Worm (Caenorhabditis elegans) whole organism, L4 larva: ENCODE data around the gene clec-265.
A peak's percentile ranks its signal among the peaks of the same experiment; 100 is the strongest.

Source experiments
- F44E2.7 ChIP-seq: fragments of 200-800 bp; sonication (Bioruptor generic); IDR thresholded peaks from 2 replicates; pipeline ENCODE4 v2.1.2; 2022; ENCODE audit warnings: missing genetic modification characterization, missing compliant biosample characterization
- F49E8.2 ChIP-seq: sonication (generic microtip); optimal IDR thresholded peaks from 2 replicates; lab custom pipeline; 2016; ENCODE audit warnings: missing compliant biosample characterization, mild to moderate bottlenecking, missing genetic modification characterization, borderline replicate concordance
- Y105C5A.15 ChIP-seq: fragments of 200-800 bp; sonication (Bioruptor generic); IDR thresholded peaks from 2 replicates; pipeline ENCODE4 v1.3.6; 2022; ENCODE audit warnings: missing genetic modification characterization, missing compliant biosample characterization
- ZK546.5 ChIP-seq, 2 experiments: sonication (generic microtip); optimal IDR thresholded peaks; 2 replicates each; lab custom pipeline; 2017; ENCODE audit warnings: missing biosample characterization in 2 of 2, missing genetic modification characterization in 2 of 2
- aha-1 ChIP-seq: fragments of 150-350 bp; peaks from one replicate; lab custom pipeline; 2014; ENCODE audit warnings: missing biosample characterization, missing genetic modification characterization
- attf-4 ChIP-seq: sonication (generic microtip); optimal IDR thresholded peaks from 3 replicates; lab custom pipeline; 2017; ENCODE audit warnings: missing biosample characterization, missing genetic modification characterization
- ceh-20 ChIP-seq: fragments of 200-800 bp; sonication (Bioruptor generic); IDR thresholded peaks from 2 replicates; pipeline ENCODE4 v1.3.6; 2022; ENCODE audit warnings: missing genetic modification reagents, missing genetic modification characterization, missing compliant biosample characterization
- ceh-32 ChIP-seq: sonication (generic microtip); optimal IDR thresholded peaks from 2 replicates; lab custom pipeline; 2016; ENCODE audit warnings: mild to moderate bottlenecking, missing genetic modification characterization, missing compliant biosample characterization; ENCODE audit not compliant: poor library complexity
- ceh-82 ChIP-seq: sonication (generic microtip); optimal IDR thresholded peaks from 2 replicates; lab custom pipeline; 2017; ENCODE audit warnings: missing biosample characterization, missing genetic modification characterization
- ces-1 ChIP-seq: fragments of 150-350 bp; sonication (generic microtip); optimal IDR thresholded peaks from 4 replicates; lab custom pipeline; 2014; ENCODE audit warnings: missing biosample characterization, missing genetic modification reagents, missing genetic modification characterization
- cey-2 ChIP-seq: sonication (generic microtip); optimal IDR thresholded peaks from 3 replicates; lab custom pipeline; 2017; ENCODE audit warnings: missing genetic modification characterization, mild to moderate bottlenecking, missing compliant biosample characterization, antibody characterized with exemption, borderline replicate concordance; ENCODE audit not compliant: insufficient read depth
- ctbp-1 ChIP-seq: fragments of 200-800 bp; sonication (Bioruptor generic); IDR thresholded peaks from 2 replicates; pipeline ENCODE4 v1.3.6; 2022; ENCODE audit warnings: missing genetic modification reagents, missing genetic modification characterization, missing compliant biosample characterization
- daf-19 ChIP-seq: fragments of 200-800 bp; sonication (Bioruptor generic); conservative IDR thresholded peaks from 2 replicates; pipeline ENCODE4 v1.3.6; 2022; ENCODE audit warnings: missing genetic modification characterization, missing compliant biosample characterization
- daf-8 ChIP-seq: fragments of 200-800 bp; sonication (Bioruptor generic); IDR thresholded peaks from 2 replicates; pipeline ENCODE4 v1.3.6; 2022; ENCODE audit warnings: missing genetic modification characterization, missing compliant biosample characterization
- dmd-6 ChIP-seq: fragments of 200-800 bp; sonication (Bioruptor generic); IDR thresholded peaks from 2 replicates; pipeline ENCODE4 v1.3.6; 2022; ENCODE audit warnings: missing genetic modification reagents, missing genetic modification characterization, missing compliant biosample characterization
- dpl-1 ChIP-seq: fragments of 150-350 bp; optimal IDR thresholded peaks from 2 replicates; lab custom pipeline; 2014; ENCODE audit warnings: missing biosample characterization, missing genetic modification reagents, missing genetic modification characterization
- duxl-1 ChIP-seq: sonication (generic microtip); optimal IDR thresholded peaks from 2 replicates; lab custom pipeline; 2016; ENCODE audit warnings: mild to moderate bottlenecking, missing genetic modification characterization, moderate library complexity, missing compliant biosample characterization; ENCODE audit not compliant: poor library complexity
- dve-1 ChIP-seq: sonication (generic microtip); optimal IDR thresholded peaks from 2 replicates; lab custom pipeline; 2017; ENCODE audit warnings: antibody characterized with exemption, mild to moderate bottlenecking, missing genetic modification characterization, missing compliant biosample characterization; ENCODE audit not compliant: insufficient read depth
- egl-27 ChIP-seq: sonication (generic microtip); optimal IDR thresholded peaks from 3 replicates; lab custom pipeline; 2017; ENCODE audit warnings: missing biosample characterization, missing genetic modification reagents, missing genetic modification characterization
- egl-43 ChIP-seq: fragments of 200-800 bp; sonication (Bioruptor generic); IDR thresholded peaks from 2 replicates; pipeline ENCODE4 v1.3.6; 2022; ENCODE audit warnings: missing genetic modification reagents, missing genetic modification characterization, missing compliant biosample characterization
- fkh-10 ChIP-seq: fragments of 150-350 bp; optimal IDR thresholded peaks from 2 replicates; lab custom pipeline; 2014; ENCODE audit warnings: missing biosample characterization, missing genetic modification reagents, missing genetic modification characterization
- hif-1 ChIP-seq, 2 experiments: sonication (generic microtip); optimal IDR thresholded peaks; 2 replicates each; lab custom pipeline; 2016 to 2017; ENCODE audit warnings: missing compliant biosample characterization in 2 of 2, missing genetic modification characterization in 2 of 2, missing genetic modification reagents in 2 of 2, missing genotype in 2 of 2, mild to moderate bottlenecking in 1 of 2
- hlh-11 ChIP-seq: fragments of 200-800 bp; sonication (Bioruptor generic); optimal IDR thresholded peaks from 2 replicates; lab custom pipeline; 2018; ENCODE audit warnings: mild to moderate bottlenecking, missing genetic modification characterization, missing compliant biosample characterization
- hlh-30 ChIP-seq: sonication (generic microtip); optimal IDR thresholded peaks from 2 replicates; lab custom pipeline; 2017; ENCODE audit warnings: antibody characterized with exemption, mild to moderate bottlenecking, missing genetic modification characterization, missing compliant biosample characterization; ENCODE audit not compliant: insufficient read depth
- jun-1 ChIP-seq: fragments of 150-350 bp; optimal IDR thresholded peaks from 2 replicates; lab custom pipeline; 2014; ENCODE audit warnings: missing biosample characterization, missing genetic modification reagents, missing genetic modification characterization
- lin-1 ChIP-seq: fragments of 200-800 bp; sonication (Bioruptor generic); IDR thresholded peaks from 2 replicates; pipeline ENCODE4 v1.3.6; 2022; ENCODE audit warnings: missing genetic modification reagents, missing genetic modification characterization, missing compliant biosample characterization
- lin-38 ChIP-seq: fragments of 200-800 bp; sonication (Bioruptor generic); IDR thresholded peaks from 2 replicates; pipeline ENCODE4 v1.3.6; 2022; ENCODE audit warnings: missing genetic modification reagents, missing genetic modification characterization, missing compliant biosample characterization
- lsy-2 ChIP-seq, 2 experiments: fragments of 150-350 bp in 1 of 2; sonication (generic microtip) in 1 of 2; optimal IDR thresholded peaks; 2 replicates each; lab custom pipeline; 2014 to 2017; ENCODE audit warnings: missing biosample characterization in 2 of 2, missing genetic modification characterization in 2 of 2
- madf-5 ChIP-seq, 2 experiments: fragments of 200-800 bp; sonication (Bioruptor generic); IDR thresholded peaks; 2 replicates each; pipeline ENCODE4 v1.3.6; 2022; ENCODE audit warnings: missing compliant biosample characterization in 2 of 2, missing genetic modification characterization in 2 of 2
- mep-1 ChIP-seq: fragments of 150-350 bp; sonication (generic microtip); optimal IDR thresholded peaks from 3 replicates; lab custom pipeline; 2014; ENCODE audit warnings: missing biosample characterization, missing genetic modification characterization
- mxl-2 ChIP-seq: fragments of 200-800 bp; sonication (Bioruptor generic); conservative IDR thresholded peaks from 2 replicates; pipeline ENCODE4 v1.3.6; 2022; ENCODE audit warnings: missing genetic modification reagents, missing genetic modification characterization, missing compliant biosample characterization
- nhr-11 ChIP-seq: fragments of 150-350 bp; optimal IDR thresholded peaks from 2 replicates; lab custom pipeline; 2014; ENCODE audit warnings: missing biosample characterization, missing genetic modification characterization
- nhr-237 ChIP-seq: sonication (generic microtip); optimal IDR thresholded peaks from 2 replicates; lab custom pipeline; 2017; ENCODE audit warnings: missing biosample characterization, missing genetic modification characterization
- nhr-28 ChIP-seq: fragments of 150-350 bp; optimal IDR thresholded peaks from 2 replicates; lab custom pipeline; 2014; ENCODE audit warnings: missing biosample characterization, missing genetic modification characterization
- nhr-41 ChIP-seq: fragments of 200-800 bp; sonication (Bioruptor generic); IDR thresholded peaks from 2 replicates; pipeline ENCODE4 v1.3.6; 2022; ENCODE audit warnings: missing genetic modification reagents, missing genetic modification characterization, missing compliant biosample characterization
- nhr-42 ChIP-seq: fragments of 200-800 bp; sonication (Bioruptor generic); IDR thresholded peaks from 2 replicates; pipeline ENCODE4 v1.3.6; 2022; ENCODE audit warnings: missing genetic modification characterization, missing compliant biosample characterization
- nhr-48 ChIP-seq: sonication (generic microtip); optimal IDR thresholded peaks from 2 replicates; lab custom pipeline; 2016; ENCODE audit warnings: mild to moderate bottlenecking, missing genetic modification characterization, missing compliant biosample characterization
- php-3 ChIP-seq: fragments of 200-800 bp; sonication (Bioruptor generic); IDR thresholded peaks from 2 replicates; pipeline ENCODE4 v1.3.6; 2022; ENCODE audit warnings: missing genetic modification reagents, missing genetic modification characterization, missing compliant biosample characterization
- rbr-2 ChIP-seq: sonication (generic microtip); optimal IDR thresholded peaks from 2 replicates; lab custom pipeline; 2016; ENCODE audit warnings: missing genotype, missing genetic modification characterization, missing compliant biosample characterization
- spr-3 ChIP-seq: fragments of 200-800 bp; sonication (Bioruptor generic); optimal IDR thresholded peaks from 2 replicates; lab custom pipeline; 2018; ENCODE audit warnings: mild to moderate bottlenecking, missing genetic modification characterization, missing compliant biosample characterization
- tra-1 ChIP-seq: fragments of 200-800 bp; sonication (Bioruptor generic); IDR thresholded peaks from 2 replicates; pipeline ENCODE4 v1.3.6; 2022; ENCODE audit warnings: missing genetic modification reagents, missing genetic modification characterization, missing compliant biosample characterization
- unc-39 ChIP-seq: sonication (generic microtip); optimal IDR thresholded peaks from 2 replicates; lab custom pipeline; 2017; ENCODE audit warnings: missing biosample characterization, missing genetic modification characterization
- unc-62 ChIP-seq, 3 experiments: fragments of 150-350 bp in 1 of 3; sonication (generic microtip); optimal IDR thresholded peaks in 2 of 3; peaks in 1 of 3; 1 replicate in 1 of 3; 2 replicates in 2 of 3; lab custom pipeline; 2014 to 2017; ENCODE audit warnings: missing biosample characterization in 3 of 3, missing genetic modification characterization in 3 of 3, missing genetic modification reagents in 3 of 3, missing genotype in 1 of 3
- vab-7 ChIP-seq: fragments of 200-800 bp; sonication (Bioruptor generic); IDR thresholded peaks from 2 replicates; pipeline ENCODE4 v1.3.6; 2022; ENCODE audit warnings: missing genetic modification reagents, missing genetic modification characterization, missing compliant biosample characterization
- zfp-2 ChIP-seq: sonication (generic microtip); optimal IDR thresholded peaks from 2 replicates; lab custom pipeline; 2016; ENCODE audit warnings: mild to moderate bottlenecking, missing genetic modification characterization, missing compliant biosample characterization
- zip-11 ChIP-seq: fragments of 200-800 bp; sonication (Bioruptor generic); IDR thresholded peaks from 2 replicates; pipeline ENCODE4 v1.3.6; 2022; ENCODE audit warnings: missing genetic modification characterization, missing compliant biosample characterization

clec-265 gene

ce11 chrX:3051315-3051993 is 19.9 kb downstream of the clec-265 start:
- peak; percentile 93 for TF ChIP-seq aha-1
- no peak for TF ChIP-seq lin-38
- 0 out of 2 replicates have a peak, but pooled peaks have one; percentile 38 for TF ChIP-seq ctbp-1
- no peak for TF ChIP-seq Y105C5A.15 (GFP tag; lab: Robert Waterston, UW)
- peak; percentile 38 for TF ChIP-seq fkh-10
- peak; percentile 80 for TF ChIP-seq ces-1 (GFP tag; lab: Kevin White, UChicago)
- no peak for TF ChIP-seq hlh-30

ce11 chrX:3054394-3054793 is 22.8 kb downstream of the clec-265 start:
- peak; percentile 79 for TF ChIP-seq php-3
- TF ChIP-seq mxl-2 (GFP tag; lab: Robert Waterston, UW): no peak
- peak; percentile 8 for TF ChIP-seq nhr-28 (tag; lab: Kevin White, UChicago)
- TF ChIP-seq jun-1 (tag; lab: Kevin White, UChicago): no peak
- peak in 1 of 2 experiments; percentile 27 for TF ChIP-seq unc-62 (GFP tag; optimal IDR thresholded peaks at IDR 0.05 in 1 of 2; lab: Kevin White, UChicago)
- no peak for TF ChIP-seq unc-62 (tag; optimal IDR thresholded peaks at IDR 0.05; lab: Kevin White, UChicago)
- TF ChIP-seq ceh-32 (tag; lab: Kevin White, UChicago): no peak
- 0 out of 2 replicates have a peak, but pooled peaks have one; percentile 16 for TF ChIP-seq tra-1 (GFP tag; lab: Robert Waterston, UW)
- TF ChIP-seq dpl-1 (GFP tag; lab: Kevin White, UChicago): no peak
- TF ChIP-seq nhr-48 (tag; lab: Kevin White, UChicago): peak; percentile 51
- TF ChIP-seq ceh-20: peak; percentile 62; the same call in 1 of the 2 replicates
- peak; percentile 39 for TF ChIP-seq dmd-6 (GFP tag; lab: Robert Waterston, UW)
- TF ChIP-seq cey-2: no peak

- no peak for TF ChIP-seq nhr-11
- no peak for TF ChIP-seq nhr-41 (GFP tag; lab: Robert Waterston, UW)
- TF ChIP-seq nhr-237 (tag; lab: Kevin White, UChicago): no peak
- no peak for TF ChIP-seq ceh-82 (tag; lab: Kevin White, UChicago)
- TF ChIP-seq hif-1 (tag; optimal IDR thresholded peaks at IDR 0.05; lab: Kevin White, UChicago): no peak
- TF ChIP-seq dmd-6 (GFP tag; lab: Robert Waterston, UW): peak; percentile 39
- no peak for TF ChIP-seq rbr-2 (tag; lab: Kevin White, UChicago)
- peak; percentile 17 for TF ChIP-seq dve-1
- TF ChIP-seq spr-3 (GFP tag; lab: Kevin White, UChicago): no peak
- no peak for TF ChIP-seq zfp-2
- no peak for TF ChIP-seq zip-11 (GFP tag; lab: Robert Waterston, UW)
- no peak for TF ChIP-seq vab-7 (GFP tag; lab: Robert Waterston, UW)
- no peak for TF ChIP-seq F49E8.2 (tag; lab: Kevin White, UChicago)
- TF ChIP-seq daf-19 (GFP tag; lab: Robert Waterston, UW): no peak
- TF ChIP-seq nhr-42 (GFP tag; lab: Robert Waterston, UW): no peak
- TF ChIP-seq mep-1 (tag; lab: Kevin White, UChicago): no peak
- TF ChIP-seq unc-62 (GFP tag; optimal IDR thresholded peaks at IDR 0.05 in 1 of 2; lab: Kevin White, UChicago): no peak
- no peak for TF ChIP-seq unc-62 (tag; optimal IDR thresholded peaks at IDR 0.05; lab: Kevin White, UChicago)
- TF ChIP-seq daf-8 (GFP tag; lab: Robert Waterston, UW): no peak
- no peak for TF ChIP-seq egl-43 (GFP tag; lab: Robert Waterston, UW)
- TF ChIP-seq tra-1 (GFP tag; lab: Robert Waterston, UW): no peak
- TF ChIP-seq unc-39 (tag; lab: Kevin White, UChicago): no peak
- TF ChIP-seq ZK546.5 (tag; optimal IDR thresholded peaks at IDR 0.05; lab: Kevin White, UChicago): no peak
- no peak for TF ChIP-seq lin-38
- TF ChIP-seq ces-1 (GFP tag; lab: Kevin White, UChicago): no peak
- no peak for TF ChIP-seq duxl-1 (tag; lab: Kevin White, UChicago)
- TF ChIP-seq attf-4 (tag; lab: Kevin White, UChicago): no peak
- no peak for TF ChIP-seq madf-5 (GFP tag; IDR thresholded peaks at IDR 0.05; lab: Robert Waterston, UW)
- no peak for TF ChIP-seq egl-27 (tag; lab: Kevin White, UChicago)
- no peak for TF ChIP-seq lsy-2 (tag; optimal IDR thresholded peaks at IDR 0.05; lab: Kevin White, UChicago)
- TF ChIP-seq mxl-2 (GFP tag; lab: Robert Waterston, UW): no peak
- TF ChIP-seq lin-1 (GFP tag; lab: Robert Waterston, UW): no peak
- no peak for TF ChIP-seq F44E2.7 (GFP tag; lab: Robert Waterston, UW)
- peak; percentile 47 for TF ChIP-seq hlh-11
These were observed 23.2 kb downstream of the clec-265 start, which contains the start of gene twk-26 for ce11 chrX:3054802-3055201. TSS of gene twk-26 (minus strand) at chrX:3054824.
